Fruit fly (Drosophila melanogaster): Measurements from ENCODE around the gene LeuRS.
A peak's percentile ranks its signal among the peaks of the same experiment; 100 is the strongest.

Gene LeuRS

DNA sequence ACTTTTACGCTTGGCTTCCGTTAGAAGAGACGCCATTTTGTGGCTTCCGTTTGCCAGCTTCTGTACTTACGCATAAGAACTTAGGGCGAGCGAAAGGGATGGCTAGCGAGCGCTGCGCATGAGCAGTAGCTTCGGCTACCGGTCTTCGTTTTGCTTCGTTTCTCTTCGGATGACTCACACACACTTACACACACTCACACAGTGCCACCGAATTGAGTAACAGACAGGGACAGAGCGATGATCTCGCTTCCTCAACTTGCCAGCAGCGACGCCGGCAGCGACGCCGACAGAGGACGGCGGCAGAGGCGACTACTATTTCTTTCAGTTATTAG is 24.9 kb upstream of the LeuRS start (continued):
- TF ChIP-seq H2.0 (GFP tag; IDR thresholded peaks at IDR 0.05): no peak
- TF ChIP-seq tio (GFP tag; optimal IDR thresholded peaks at IDR 0.05): no peak
- no peak for TF ChIP-seq CG12104 (GFP tag; optimal IDR thresholded peaks at IDR 0.05)
- TF ChIP-seq CG10979 (tag; optimal IDR thresholded peaks at IDR 0.05): no peak
- TF ChIP-seq Pdp1 (GFP tag; optimal IDR thresholded peaks at IDR 0.05): peak in 1 of 2 experiments; percentile 9
- no peak for TF ChIP-seq nerfin-1 (tag; optimal IDR thresholded peaks at IDR 0.05)
- TF ChIP-seq ab (GFP tag; optimal IDR thresholded peaks at IDR 0.05): no peak
- no peak for TF ChIP-seq crc (GFP tag; optimal IDR thresholded peaks at IDR 0.05)
- no peak for TF ChIP-seq Xbp1 (GFP tag; optimal IDR thresholded peaks at IDR 0.05)
- TF ChIP-seq HmgD (GFP tag; optimal IDR thresholded peaks at IDR 0.05): no peak
- no peak for TF ChIP-seq Ssrp (tag; optimal IDR thresholded peaks at IDR 0.05)
- TF ChIP-seq otp (GFP tag; IDR thresholded peaks at IDR 0.05): no peak
- no peak for TF ChIP-seq D19B (GFP tag; optimal IDR thresholded peaks at IDR 0.05)
- TF ChIP-seq jumu (GFP tag; optimal IDR thresholded peaks at IDR 0.05): no peak
- TF ChIP-seq Fer2 (tag; optimal IDR thresholded peaks at IDR 0.05): no peak
- TF ChIP-seq mirr (GFP tag; optimal IDR thresholded peaks at IDR 0.05): no peak
- no peak for TF ChIP-seq CG6272 (GFP tag; IDR thresholded peaks at IDR 0.05)
- TF ChIP-seq NC2β (GFP tag; optimal IDR thresholded peaks at IDR 0.05): no peak
- TF ChIP-seq sens-2 (GFP tag; IDR thresholded peaks at IDR 0.05): no peak
- no peak for TF ChIP-seq CG34376 (GFP tag; optimal IDR thresholded peaks at IDR 0.05)
- TF ChIP-seq Dad (GFP tag; optimal IDR thresholded peaks at IDR 0.05): no peak
- TF ChIP-seq danr (GFP tag; IDR thresholded peaks at IDR 0.05): no peak
- no peak for TF ChIP-seq lov (optimal IDR thresholded peaks at IDR 0.05)
- TF ChIP-seq lov (GFP tag; IDR thresholded peaks at IDR 0.05): no peak
- no peak for TF ChIP-seq ac (GFP tag; optimal IDR thresholded peaks at IDR 0.05)
- TF ChIP-seq Adf1 (GFP tag; IDR thresholded peaks at IDR 0.05): peak; percentile 88
- no peak for TF ChIP-seq CG9932 (GFP tag; IDR thresholded peaks at IDR 0.05)
- no peak for TF ChIP-seq BEAF-32 (GFP tag; optimal IDR thresholded peaks at IDR 0.05)
- no peak for TF ChIP-seq CG6254 (GFP tag; optimal IDR thresholded peaks at IDR 0.05)
- no peak for TF ChIP-seq Doc2 (GFP tag; IDR thresholded peaks at IDR 0.05)
- no peak for TF ChIP-seq Ada2b (GFP tag; IDR thresholded peaks at IDR 0.05)
- no peak for TF ChIP-seq Ptx1 (GFP tag; IDR thresholded peaks at IDR 0.05)
- TF ChIP-seq CG10959 (GFP tag; IDR thresholded peaks at IDR 0.05): no peak
- TF ChIP-seq CG4360 (GFP tag; IDR thresholded peaks at IDR 0.05): 0 out of 2 replicates have a peak, but pooled peaks have one; percentile 27
- no peak for TF ChIP-seq btn (GFP tag; optimal IDR thresholded peaks at IDR 0.05)
- TF ChIP-seq dpn (GFP tag; optimal IDR thresholded peaks at IDR 0.05): no peak
- no peak for TF ChIP-seq Nf-YA (GFP tag; IDR thresholded peaks at IDR 0.05)
- no peak for TF ChIP-seq CG7271 (tag; optimal IDR thresholded peaks at IDR 0.05)
- no peak for TF ChIP-seq HHEX (GFP tag; optimal IDR thresholded peaks at IDR 0.05)
- TF ChIP-seq toy (GFP tag; IDR thresholded peaks at IDR 0.05): no peak
- peak; percentile 86 for TF ChIP-seq phol (tag; optimal IDR thresholded peaks at IDR 0.05)
- TF ChIP-seq CG4707 (GFP tag; optimal IDR thresholded peaks at IDR 0.05): no peak
- TF ChIP-seq zen2 (GFP tag; IDR thresholded peaks at IDR 0.05; ENCODE audit: partially characterized antibody): no peak
- no peak for TF ChIP-seq CG18262 (tag; optimal IDR thresholded peaks at IDR 0.05)
- no peak for TF ChIP-seq PHDP (tag; optimal IDR thresholded peaks at IDR 0.05)
- TF ChIP-seq rib (GFP tag; IDR thresholded peaks at IDR 0.05): no peak
- TF ChIP-seq h (optimal IDR thresholded peaks at IDR 0.05): no peak
- TF ChIP-seq so (GFP tag; IDR thresholded peaks at IDR 0.05): no peak
- no peak for TF ChIP-seq CG4820 (GFP tag; optimal IDR thresholded peaks at IDR 0.05)
- no peak for TF ChIP-seq ATbp (GFP tag; optimal IDR thresholded peaks at IDR 0.05)
- TF ChIP-seq CG18011 (GFP tag; optimal IDR thresholded peaks at IDR 0.05): no peak
- TF ChIP-seq odd (GFP tag; optimal IDR thresholded peaks at IDR 0.05): peak; percentile 91
- no peak for TF ChIP-seq p53 (GFP tag; optimal IDR thresholded peaks at IDR 0.05)
